Worm (Caenorhabditis elegans): ENCODE measurements around the gene fln-1.

DNA sequence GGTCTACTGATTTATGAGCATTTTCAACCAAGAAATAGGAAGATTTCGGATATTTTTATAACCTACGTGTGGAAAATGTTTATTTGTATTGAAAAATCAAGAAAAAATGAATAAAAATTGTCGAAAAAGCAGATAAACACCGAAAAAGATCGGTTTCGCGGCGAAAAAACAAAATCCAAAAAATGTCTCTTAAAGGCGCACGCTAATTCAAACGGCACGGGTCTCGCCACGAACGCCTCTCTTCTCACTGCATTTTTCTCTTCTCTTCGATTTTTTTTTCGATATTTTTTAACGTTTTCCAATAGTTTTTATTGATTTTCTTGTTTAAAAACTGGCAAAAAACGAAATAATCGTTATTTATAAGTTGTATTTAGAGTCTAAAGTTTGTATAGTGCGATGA lies 49.7 kb upstream of the fln-1 start:
- no peak for TF ChIP-seq bed-2 (GFP tag; IDR thresholded peaks at IDR 0.05)
- TF ChIP-seq hlh-26 (GFP tag; conservative IDR thresholded peaks at IDR 0.05): no peak
- no peak for TF ChIP-seq B0035.1 (tag; optimal IDR thresholded peaks at IDR 0.05)
- TF ChIP-seq dox-1 (GFP tag; IDR thresholded peaks at IDR 0.05): peak; percentile 18; the same call in 1 of the 2 replicates
- no peak for TF ChIP-seq lin-40 (tag; optimal IDR thresholded peaks at IDR 0.05)
- TF ChIP-seq him-1 (tag; optimal IDR thresholded peaks at IDR 0.05): no peak
- TF ChIP-seq sptf-2 (GFP tag; optimal IDR thresholded peaks at IDR 0.05): no peak
- TF ChIP-seq madf-3 (GFP tag; IDR thresholded peaks at IDR 0.05): no peak
- TF ChIP-seq lin-35 (GFP tag; optimal IDR thresholded peaks at IDR 0.05): peak in 1 of 3 experiments; percentile 19
- no peak for TF ChIP-seq ceh-58 (GFP tag; IDR thresholded peaks at IDR 0.05)
- no peak for TF ChIP-seq C06A6.2 (GFP tag; conservative IDR thresholded peaks at IDR 0.05)
- peak; percentile 35 for TF ChIP-seq snpc-4 (GFP tag; optimal IDR thresholded peaks at IDR 0.05)
- peak in 2 of 4 experiments; percentile 51 to 52 for TF ChIP-seq snpc-4 (tag; optimal IDR thresholded peaks at IDR 0.05)
- TF ChIP-seq F49E8.2 (tag; optimal IDR thresholded peaks at IDR 0.05; ENCODE audit: insufficient read depth): no peak
- no peak for TF ChIP-seq ccch-3 (GFP tag; optimal IDR thresholded peaks at IDR 0.05)

All from whole organism, young adult.